Worm (Caenorhabditis elegans): Measurements from ENCODE around the gene F55F3.4.
A peak's percentile ranks its signal among the peaks of the same experiment; 100 is the strongest.

Gene F55F3.4

DNA sequence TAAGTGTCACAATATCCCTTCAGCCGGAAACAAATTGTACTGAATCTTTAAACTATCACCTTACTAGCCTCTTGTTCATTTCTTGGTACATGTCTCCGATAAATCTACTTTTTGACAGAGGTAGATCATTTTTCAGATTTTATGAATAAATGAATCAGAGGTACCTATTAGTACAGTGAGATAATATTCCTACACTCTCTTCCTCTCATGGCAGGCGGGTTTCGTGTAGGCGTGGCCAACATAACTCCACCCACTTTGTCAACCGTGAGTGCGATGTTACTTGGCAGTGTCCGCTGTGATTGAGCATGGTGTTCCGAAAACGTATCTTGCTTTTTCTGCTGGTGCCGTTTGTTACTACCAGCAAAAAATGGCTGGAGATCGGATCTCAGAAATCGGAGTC lies at the start of gene F55F3.4:
Gene F55F3.4, plus strand, starts transcription at position 301 of the 400 bp plus-strand sequence.
- TF ChIP-seq mdl-1 (tag; optimal IDR thresholded peaks at IDR 0.05) (no peak), lsy-2 (tag; optimal IDR thresholded peaks at IDR 0.05) (no peak), snpc-4 (tag; optimal IDR thresholded peaks at IDR 0.05) (no peak), pqm-1 (tag; optimal IDR thresholded peaks at IDR 0.05) (no peak), nhr-20 (tag; optimal IDR thresholded peaks at IDR 0.05) (no peak), fkh-4 (tag; optimal IDR thresholded peaks at IDR 0.05; ENCODE audit: borderline replicate concordance) (no peak), ceh-8 (GFP tag; optimal IDR thresholded peaks at IDR 0.05) (no peak), aha-1 (tag; optimal IDR thresholded peaks at IDR 0.05) (no peak), snu-23 (GFP tag; optimal IDR thresholded peaks at IDR 0.05) (no peak), pax-3 (tag; optimal IDR thresholded peaks at IDR 0.05) (no peak), egl-27 (tag; optimal IDR thresholded peaks at IDR 0.05) (no peak), zip-4 (GFP tag; optimal IDR thresholded peaks at IDR 0.05) (no peak), tlp-1 (tag; optimal IDR thresholded peaks at IDR 0.05) (no peak), sox-4 (tag; optimal IDR thresholded peaks at IDR 0.05) (no peak), nhr-19 (GFP tag; conservative IDR thresholded peaks at IDR 0.05) (no peak)

DNA sequence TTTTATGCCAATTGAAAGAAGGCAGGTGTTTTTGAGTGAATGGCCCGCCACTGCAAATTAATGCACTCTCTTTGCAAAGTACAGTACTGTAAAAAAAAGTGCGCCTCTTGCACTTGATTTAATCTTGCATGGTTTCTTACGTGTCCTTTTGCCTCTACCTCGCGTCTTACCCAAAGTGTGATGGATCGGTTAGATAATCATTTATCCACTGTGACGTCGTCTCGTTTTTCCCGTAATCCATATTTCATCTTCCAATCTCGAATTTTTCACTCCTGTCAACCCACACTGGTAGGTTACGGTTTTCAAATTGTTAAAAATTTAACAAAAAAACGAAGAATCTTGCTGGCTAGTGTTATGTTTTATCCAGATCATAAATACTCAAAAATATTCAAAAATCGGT lies 48.7 kb upstream of the F55F3.4 start:
- peak; percentile 48 for TF ChIP-seq blmp-1 (tag; optimal IDR thresholded peaks at IDR 0.05)
- no peak for TF ChIP-seq grh-1 (GFP tag; IDR thresholded peaks at IDR 0.05)
- no peak for TF ChIP-seq lin-39 (tag; optimal IDR thresholded peaks at IDR 0.05)
- peak; percentile 29 for TF ChIP-seq lin-14 (GFP tag; optimal IDR thresholded peaks at IDR 0.05)
- TF ChIP-seq nhr-47 (tag; optimal IDR thresholded peaks at IDR 0.05) = no peak
- peak; percentile 87 for TF ChIP-seq nhr-85 (tag)
- no peak for TF ChIP-seq fkh-10 (GFP tag; optimal IDR thresholded peaks at IDR 0.05)
- peak; percentile 43 for TF ChIP-seq nhr-20 (tag; optimal IDR thresholded peaks at IDR 0.05)
- no peak for TF ChIP-seq irx-1 (tag; optimal IDR thresholded peaks at IDR 0.05)

DNA sequence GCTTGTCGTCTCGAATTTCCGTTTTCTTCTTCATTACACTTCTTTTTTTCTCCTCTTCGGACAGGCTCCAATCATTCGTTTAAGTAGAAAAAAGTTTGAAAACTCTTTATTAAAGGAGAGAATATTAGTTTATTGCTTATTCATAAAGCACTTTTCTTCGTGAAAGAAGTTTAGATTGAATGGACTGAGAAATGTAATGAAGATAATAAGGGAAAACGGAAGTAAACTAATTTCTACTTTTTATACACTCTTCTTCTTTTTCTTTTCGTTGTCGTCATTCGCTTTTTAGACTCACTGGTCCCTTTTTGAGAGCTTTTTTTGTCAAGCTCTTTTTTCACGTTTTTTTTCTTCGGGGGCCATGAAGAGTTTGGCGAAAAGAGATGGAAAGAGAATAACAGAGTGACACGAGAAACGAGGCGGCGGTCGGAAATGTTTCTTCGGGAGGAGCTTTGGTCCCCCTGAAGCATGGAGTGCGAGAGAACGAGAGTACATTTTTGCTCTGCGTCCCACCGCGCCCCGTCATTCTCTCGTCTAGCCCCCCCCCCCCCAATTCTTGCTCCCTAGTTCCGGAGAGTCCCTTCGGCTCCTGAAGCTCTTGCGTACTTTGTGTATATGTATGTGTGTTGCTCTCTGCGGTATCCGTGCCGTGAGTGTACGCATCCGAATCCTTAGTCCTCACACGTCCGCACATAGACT lies 46.1 kb upstream of the F55F3.4 start:
- TF ChIP-seq ztf-4 (tag; optimal IDR thresholded peaks at IDR 0.05) (no peak), ama-1 (optimal IDR thresholded peaks at IDR 0.05) (no peak), mep-1 (tag; optimal IDR thresholded peaks at IDR 0.05) (peak; percentile 14), C34B4.2 (tag; optimal IDR thresholded peaks at IDR 0.05) (no peak), ceh-8 (GFP tag; optimal IDR thresholded peaks at IDR 0.05) (no peak), tbx-2 (tag; optimal IDR thresholded peaks at IDR 0.05) (peak; percentile 69), ets-5 (GFP tag; IDR thresholded peaks at IDR 0.05) (no peak), fkh-10 (GFP tag; optimal IDR thresholded peaks at IDR 0.05) (peak; percentile 37), tlp-1 (tag; optimal IDR thresholded peaks at IDR 0.05) (no peak), lin-13 (GFP tag; optimal IDR thresholded peaks at IDR 0.05) (no peak), snu-23 (GFP tag; optimal IDR thresholded peaks at IDR 0.05) (no peak), sox-4 (tag; optimal IDR thresholded peaks at IDR 0.05) (no peak), egl-13 (tag; optimal IDR thresholded peaks at IDR 0.05) (peak; percentile 16), nhr-237 (tag; optimal IDR thresholded peaks at IDR 0.05) (no peak), elt-2 (tag; optimal IDR thresholded peaks at IDR 0.05) (no peak), nhr-76 (tag; optimal IDR thresholded peaks at IDR 0.05) (no peak), lsy-2 (tag; optimal IDR thresholded peaks at IDR 0.05) (peak in 1 of 2 experiments; percentile 46), jun-1 (tag; optimal IDR thresholded peaks at IDR 0.05) (no peak), pax-3 (tag; optimal IDR thresholded peaks at IDR 0.05) (no peak), dsc-1 (tag; optimal IDR thresholded peaks at IDR 0.05) (peak; percentile 47), pag-3 (tag; optimal IDR thresholded peaks at IDR 0.05; ENCODE audit: borderline replicate concordance, insufficient read depth) (no peak), unc-98 (GFP tag; IDR thresholded peaks at IDR 0.05) (no peak), skn-1 (tag; optimal IDR thresholded peaks at IDR 0.05) (peak; percentile 44), unc-130 (tag; optimal IDR thresholded peaks at IDR 0.05) (no peak), ces-1 (GFP tag; optimal IDR thresholded peaks at IDR 0.05) (peak; percentile 73), hlh-4 (tag; optimal IDR thresholded peaks at IDR 0.05) (no peak), sptf-1 (tag; optimal IDR thresholded peaks at IDR 0.05) (no peak), xbp-1 (tag; optimal IDR thresholded peaks at IDR 0.05) (no peak), blmp-1 (tag; optimal IDR thresholded peaks at IDR 0.05) (no peak), C04F5.9 (tag; optimal IDR thresholded peaks at IDR 0.05) (no peak), vab-15 (tag; optimal IDR thresholded peaks at IDR 0.05) (no peak), unc-30 (tag; optimal IDR thresholded peaks at IDR 0.05) (no peak), nhr-90 (tag; optimal IDR thresholded peaks at IDR 0.05; ENCODE audit: poor library complexity) (no peak), snpc-4 (tag; optimal IDR thresholded peaks at IDR 0.05) (no peak), lin-39 (tag; optimal IDR thresholded peaks at IDR 0.05) (peak; percentile 10)
